Worm (Caenorhabditis elegans) whole organism, young adult: ENCODE results near the gene F48E3.6.

Experiments used
- ZK185.1 ChIP-seq: sonication (generic microtip); optimal IDR thresholded peaks from 2 replicates; lab custom pipeline; 2016; ENCODE audit warnings: mild to moderate bottlenecking, missing genetic modification characterization, missing compliant biosample characterization; ENCODE audit not compliant: poor library complexity, severe bottlenecking
- attf-3 ChIP-seq: fragments of 200-800 bp; sonication (Bioruptor generic); conservative IDR thresholded peaks from 2 replicates; pipeline ENCODE4 v1.3.6; 2022; ENCODE audit warnings: missing genetic modification reagents, missing genetic modification characterization, missing compliant biosample characterization
- dpl-1 ChIP-seq: fragments of 150-350 bp; optimal IDR thresholded peaks from 2 replicates; lab custom pipeline; 2014; ENCODE audit warnings: missing biosample characterization, missing genetic modification reagents, missing genetic modification characterization
- lir-1 ChIP-seq: fragments of 200-800 bp; sonication (Bioruptor generic); conservative IDR thresholded peaks from 2 replicates; pipeline ENCODE4 v1.3.6; 2022; ENCODE audit warnings: missing genetic modification reagents, missing genetic modification characterization, missing compliant biosample characterization
- nhr-90 ChIP-seq: sonication (generic microtip); optimal IDR thresholded peaks from 2 replicates; lab custom pipeline; 2016; ENCODE audit warnings: missing genotype, mild to moderate bottlenecking, missing genetic modification characterization, missing compliant biosample characterization
- sptf-2 ChIP-seq: fragments of 200-800 bp; sonication (Bioruptor generic); optimal IDR thresholded peaks from 2 replicates; lab custom pipeline; 2018; ENCODE audit warnings: mild to moderate bottlenecking, missing genetic modification characterization, missing compliant biosample characterization
- tbx-9 ChIP-seq: sonication (generic microtip); optimal IDR thresholded peaks from 2 replicates; lab custom pipeline; 2016; ENCODE audit warnings: borderline replicate concordance, missing genetic modification characterization, inconsistent platforms, missing compliant biosample characterization

DNA sequence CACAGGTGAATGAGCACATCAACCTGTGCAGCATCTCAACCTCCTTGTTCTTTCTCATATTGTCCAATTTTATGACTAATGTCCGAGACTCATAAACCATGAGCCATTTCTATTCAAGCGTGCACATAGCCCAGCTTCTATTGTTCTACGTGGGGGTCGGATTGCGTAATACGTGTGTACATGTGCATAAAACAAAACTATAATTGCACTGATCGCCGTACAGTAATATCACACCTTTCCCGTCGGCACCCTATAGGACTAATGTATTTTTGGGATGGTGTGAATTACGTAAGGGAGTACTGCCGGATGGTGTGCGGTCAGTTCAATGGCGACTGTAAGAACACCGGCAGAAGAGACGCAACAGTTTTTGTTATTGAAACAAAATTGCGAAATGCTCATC, 32.8 kb downstream of the F48E3.6 start:
- no peak for TF ChIP-seq nhr-90
- no peak for TF ChIP-seq tbx-9 (tag; lab: Kevin White, UChicago)
- no peak for TF ChIP-seq dpl-1 (GFP tag; lab: Kevin White, UChicago)
- no peak for TF ChIP-seq lir-1 (GFP tag; lab: Robert Waterston, UW)
- TF ChIP-seq attf-3 (GFP tag; lab: Robert Waterston, UW) = no peak
- TF ChIP-seq ZK185.1 = no peak
- TF ChIP-seq sptf-2 = no peak
